Fruit fly (Drosophila melanogaster) whole organism, prepupa: Measurements from ENCODE around the gene CG15882.

Experiments used
- Blimp-1 ChIP-seq: fragments of 200-800 bp; sonication (Bioruptor generic); optimal IDR thresholded peaks from 3 replicates; lab custom pipeline; 2017; ENCODE audit warnings: missing biosample characterization, missing genetic modification characterization, mild to moderate bottlenecking, moderate library complexity, missing genetic modification reagents
- CG10631 ChIP-seq: fragments of 200-800 bp; sonication (Bioruptor generic); optimal IDR thresholded peaks from 2 replicates; lab custom pipeline; 2016; ENCODE audit warnings: missing biosample characterization, missing genetic modification characterization
- CG10669 ChIP-seq: fragments of 200-800 bp; sonication (Bioruptor generic); optimal IDR thresholded peaks from 3 replicates; lab custom pipeline; 2018; ENCODE audit warnings: missing biosample characterization, mild to moderate bottlenecking, missing genetic modification characterization, moderate library complexity
- CG11294 ChIP-seq: fragments of 200-800 bp; sonication (Bioruptor generic); IDR thresholded peaks from 2 replicates; pipeline ENCODE4 v1.3.6; 2022; ENCODE audit warnings: missing biosample characterization, missing genetic modification characterization
- CG11762 ChIP-seq: fragments of 200-800 bp; sonication (Bioruptor generic); optimal IDR thresholded peaks from 3 replicates; lab custom pipeline; 2016; ENCODE audit warnings: missing biosample characterization, missing genetic modification characterization; ENCODE audit not compliant: insufficient read depth
- CG15336 ChIP-seq: fragments of 200-800 bp; sonication (Bioruptor generic); IDR thresholded peaks from 2 replicates; pipeline ENCODE4 v1.3.6; 2022; ENCODE audit warnings: missing biosample characterization, missing genetic modification characterization
- CG1621 ChIP-seq: fragments of 200-800 bp; sonication (Bioruptor generic); optimal IDR thresholded peaks from 3 replicates; lab custom pipeline; 2018; ENCODE audit warnings: missing biosample characterization, mild to moderate bottlenecking, missing genetic modification characterization
- CG16779 ChIP-seq: fragments of 200-800 bp; sonication (Bioruptor generic); optimal IDR thresholded peaks from 3 replicates; lab custom pipeline; 2017; ENCODE audit warnings: missing biosample characterization, mild to moderate bottlenecking, missing genetic modification characterization
- CG32006 ChIP-seq: fragments of 200-800 bp; sonication (Bioruptor generic); optimal IDR thresholded peaks from 3 replicates; lab custom pipeline; 2017; ENCODE audit warnings: missing biosample characterization, mild to moderate bottlenecking, missing genetic modification characterization
- CG34406 ChIP-seq: fragments of 200-800 bp; sonication (Bioruptor generic); optimal IDR thresholded peaks from 3 replicates; lab custom pipeline; 2016; ENCODE audit warnings: missing biosample characterization, missing genetic modification characterization
- CG3919 ChIP-seq: fragments of 200-800 bp; sonication (Bioruptor generic); optimal IDR thresholded peaks from 3 replicates; lab custom pipeline; 2016; ENCODE audit warnings: missing biosample characterization, missing genetic modification characterization
- CG4318 ChIP-seq: fragments of 200-800 bp; sonication (Bioruptor generic); optimal IDR thresholded peaks from 3 replicates; lab custom pipeline; 2017; ENCODE audit warnings: missing biosample characterization, mild to moderate bottlenecking, missing genetic modification characterization
- CG6163 ChIP-seq: fragments of 200-800 bp; sonication (Bioruptor generic); IDR thresholded peaks from 3 replicates; pipeline ENCODE4 v1.3.6; 2022; ENCODE audit warnings: missing biosample characterization, missing genetic modification characterization
- CG6276 ChIP-seq: fragments of 200-800 bp; sonication (Bioruptor generic); optimal IDR thresholded peaks from 2 replicates; lab custom pipeline; 2017; ENCODE audit warnings: missing biosample characterization, mild to moderate bottlenecking, missing genetic modification characterization
- CG6792 ChIP-seq: fragments of 200-800 bp; sonication (Bioruptor generic); optimal IDR thresholded peaks from 3 replicates; lab custom pipeline; 2016; ENCODE audit warnings: missing biosample characterization, missing genetic modification characterization
- CG6808 ChIP-seq: fragments of 200-800 bp; sonication (Bioruptor generic); optimal IDR thresholded peaks from 3 replicates; lab custom pipeline; 2017; ENCODE audit warnings: missing biosample characterization, missing genetic modification characterization, mild to moderate bottlenecking, moderate library complexity, missing genetic modification reagents
- CG7368 ChIP-seq: fragments of 200-800 bp; sonication (Bioruptor generic); optimal IDR thresholded peaks from 3 replicates; lab custom pipeline; 2016; ENCODE audit warnings: missing biosample characterization, missing genetic modification characterization
- CG8119 ChIP-seq: fragments of 200-800 bp; sonication (Bioruptor generic); IDR thresholded peaks from 3 replicates; pipeline ENCODE4 v1.3.6; 2022; ENCODE audit warnings: missing biosample characterization, missing genetic modification characterization
- CG8632 ChIP-seq: fragments of 200-800 bp; sonication (Bioruptor generic); optimal IDR thresholded peaks from 3 replicates; lab custom pipeline; 2016; ENCODE audit warnings: missing biosample characterization, missing genetic modification characterization
- CG9139 ChIP-seq: fragments of 200-800 bp; sonication (Bioruptor generic); optimal IDR thresholded peaks from 3 replicates; lab custom pipeline; 2017; ENCODE audit warnings: missing biosample characterization, mild to moderate bottlenecking, missing genetic modification characterization
- Eip75B ChIP-seq: fragments of 200-800 bp; sonication (Bioruptor generic); optimal IDR thresholded peaks from 3 replicates; lab custom pipeline; 2016; ENCODE audit warnings: missing biosample characterization, missing genetic modification characterization
- Eip78C ChIP-seq: fragments of 200-800 bp; sonication (Bioruptor generic); peaks from one replicate; lab custom pipeline; 2016; ENCODE audit warnings: missing biosample characterization, missing genetic modification characterization
- Eip93F ChIP-seq: fragments of 200-800 bp; sonication (Bioruptor generic); optimal IDR thresholded peaks from 2 replicates; lab custom pipeline; 2016; ENCODE audit warnings: missing biosample characterization, mild to moderate bottlenecking, missing genetic modification characterization
- Ets21C ChIP-seq: fragments of 200-800 bp; sonication (Bioruptor generic); optimal IDR thresholded peaks from 3 replicates; lab custom pipeline; 2016; ENCODE audit warnings: missing biosample characterization, missing genetic modification characterization
- Ets96B ChIP-seq: fragments of 200-800 bp; optimal IDR thresholded peaks from 2 replicates; lab custom pipeline; 2019; ENCODE audit warnings: missing biosample characterization, mild to moderate bottlenecking, missing genetic modification characterization, moderate library complexity
- Hr38 ChIP-seq: sonication (Bioruptor generic); optimal IDR thresholded peaks from 2 replicates; lab custom pipeline; 2016; ENCODE audit warnings: missing biosample characterization, missing genetic modification characterization
- Hr39 ChIP-seq: fragments of 200-800 bp; sonication (Bioruptor generic); optimal IDR thresholded peaks from 2 replicates; lab custom pipeline; 2016; ENCODE audit warnings: missing biosample characterization, missing genetic modification characterization
- Hr4 ChIP-seq: fragments of 200-800 bp; sonication (Bioruptor generic); optimal IDR thresholded peaks from 3 replicates; lab custom pipeline; 2016; ENCODE audit warnings: missing biosample characterization, missing genetic modification characterization
- Lpt ChIP-seq: fragments of 200-800 bp; sonication (Bioruptor generic); optimal IDR thresholded peaks from 3 replicates; lab custom pipeline; 2016; ENCODE audit warnings: missing biosample characterization, missing genetic modification characterization
- Met ChIP-seq: fragments of 200-800 bp; sonication (Bioruptor generic); optimal IDR thresholded peaks from 3 replicates; lab custom pipeline; 2016; ENCODE audit warnings: missing biosample characterization, missing genetic modification characterization
- OdsH ChIP-seq: fragments of 200-800 bp; sonication (Bioruptor generic); optimal IDR thresholded peaks from 3 replicates; lab custom pipeline; 2016; ENCODE audit warnings: missing biosample characterization, missing genetic modification characterization
- Smox ChIP-seq: fragments of 200-800 bp; sonication (Bioruptor generic); optimal IDR thresholded peaks from 3 replicates; lab custom pipeline; 2016; ENCODE audit warnings: missing biosample characterization, missing genetic modification characterization
- Sox102F ChIP-seq: fragments of 200-800 bp; sonication (Bioruptor generic); optimal IDR thresholded peaks from 2 replicates; lab custom pipeline; 2016; ENCODE audit warnings: missing biosample characterization, mild to moderate bottlenecking, missing genetic modification characterization
- Sox14 ChIP-seq: fragments of 200-800 bp; sonication (Bioruptor generic); optimal IDR thresholded peaks from 3 replicates; lab custom pipeline; 2016; ENCODE audit warnings: missing biosample characterization, missing genetic modification characterization
- achi ChIP-seq: fragments of 200-800 bp; sonication (Bioruptor generic); optimal IDR thresholded peaks from 3 replicates; lab custom pipeline; 2016; ENCODE audit warnings: missing biosample characterization, missing genetic modification characterization
- acj6 ChIP-seq: fragments of 200-800 bp; sonication (Bioruptor generic); optimal IDR thresholded peaks from 3 replicates; lab custom pipeline; 2016; ENCODE audit warnings: missing biosample characterization, missing genetic modification characterization
- cyc ChIP-seq: fragments of 200-800 bp; sonication (Bioruptor generic); optimal IDR thresholded peaks from 3 replicates; lab custom pipeline; 2016; ENCODE audit warnings: missing biosample characterization, missing genetic modification characterization
- dsx ChIP-seq: fragments of 200-800 bp; optimal IDR thresholded peaks from 3 replicates; lab custom pipeline; 2019; ENCODE audit warnings: missing biosample characterization, mild to moderate bottlenecking, missing genetic modification characterization, moderate library complexity; ENCODE audit not compliant: poor library complexity, severe bottlenecking
- eg ChIP-seq: fragments of 200-800 bp; sonication (Bioruptor generic); IDR thresholded peaks from 3 replicates; pipeline ENCODE4 v1.3.6; 2022; ENCODE audit warnings: missing biosample characterization, missing genetic modification characterization
- fd85E ChIP-seq: fragments of 200-800 bp; sonication (Bioruptor generic); optimal IDR thresholded peaks from 3 replicates; lab custom pipeline; 2016; ENCODE audit warnings: missing biosample characterization, missing genetic modification characterization
- lz ChIP-seq: fragments of 200-800 bp; sonication (Bioruptor generic); optimal IDR thresholded peaks from 3 replicates; lab custom pipeline; 2016; ENCODE audit warnings: missing biosample characterization, missing genetic modification characterization
- net ChIP-seq: fragments of 200-800 bp; sonication (Bioruptor generic); optimal IDR thresholded peaks from 3 replicates; lab custom pipeline; 2016; ENCODE audit warnings: missing biosample characterization, missing genetic modification characterization
- salr ChIP-seq, 2 experiments: fragments of 200-800 bp; sonication (Bioruptor generic); optimal IDR thresholded peaks; 3 replicates each; lab custom pipeline; 2016 to 2018; ENCODE audit warnings: missing biosample characterization in 2 of 2, missing genetic modification characterization in 2 of 2, mild to moderate bottlenecking in 1 of 2
- spab ChIP-seq: fragments of 200-800 bp; sonication (Bioruptor generic); optimal IDR thresholded peaks from 2 replicates; lab custom pipeline; 2017; ENCODE audit warnings: missing biosample characterization, mild to moderate bottlenecking, missing genetic modification characterization, missing genetic modification reagents
- svp ChIP-seq: fragments of 200-800 bp; sonication (Bioruptor generic); peaks from one replicate; lab custom pipeline; 2016; ENCODE audit warnings: missing biosample characterization, missing genetic modification characterization
- topi ChIP-seq: fragments of 200-800 bp; sonication (Bioruptor generic); optimal IDR thresholded peaks from 3 replicates; lab custom pipeline; 2016; ENCODE audit warnings: missing biosample characterization, missing genetic modification characterization
- vri ChIP-seq: fragments of 200-800 bp; sonication (Bioruptor generic); optimal IDR thresholded peaks from 3 replicates; lab custom pipeline; 2016; ENCODE audit warnings: missing biosample characterization, mild to moderate bottlenecking, missing genetic modification characterization

Gene CG15882

dm6 chrX:19165144-19166011 is 41.2 kb upstream of the CG15882 start (continued):
- TF ChIP-seq eg (peak; percentile 67), Sox102F (no peak), dsx (peak; percentile 49), CG34406 (no peak), CG8632 (no peak), Lpt (GFP tag; lab: Kevin White, UChicago) (no peak), Hr4 (GFP tag; lab: Kevin White, UChicago) (no peak), salr (GFP tag; optimal IDR thresholded peaks at IDR 0.05; lab: Kevin White, UChicago) (peak in 1 of 2 experiments; percentile 18), CG7368 (GFP tag; lab: Kevin White, UChicago) (no peak), CG4318 (GFP tag; lab: Kevin White, UChicago) (peak; percentile 21), CG15336 (GFP tag; lab: Robert Waterston, UW) (peak; percentile 16; the same call in 1 of the 2 replicates), CG6276 (peak; percentile 40), Hr38 (no peak), Smox (GFP tag; lab: Kevin White, UChicago) (peak; percentile 17), CG6163 (GFP tag; lab: Robert Waterston, UW) (peak; percentile 78; the same call in 2 of the 3 replicates), Blimp-1 (no peak), CG1621 (tag; lab: Kevin White, UChicago) (peak; percentile 59), achi (GFP tag; lab: Kevin White, UChicago) (no peak), CG3919 (GFP tag; lab: Kevin White, UChicago) (no peak), CG32006 (GFP tag; lab: Kevin White, UChicago) (peak; percentile 54), Ets96B (tag; lab: Kevin White, UChicago) (peak; percentile 23), CG9139 (GFP tag; lab: Kevin White, UChicago) (peak; percentile 63)

dm6 chrX:19164726-19165125 is 40.5 kb upstream of the CG15882 start:
- TF ChIP-seq cyc (GFP tag; lab: Kevin White, UChicago) (peak; percentile 52), Hr39 (GFP tag; lab: Kevin White, UChicago) (peak; percentile 73), Blimp-1 (no peak), fd85E (GFP tag; lab: Kevin White, UChicago) (no peak), net (GFP tag; lab: Kevin White, UChicago) (peak; percentile 22), salr (GFP tag; optimal IDR thresholded peaks at IDR 0.05; lab: Kevin White, UChicago) (no peak), CG6808 (GFP tag; lab: Kevin White, UChicago) (no peak), Ets96B (tag; lab: Kevin White, UChicago) (no peak), eg (no peak), CG15336 (GFP tag; lab: Robert Waterston, UW) (no peak), Lpt (GFP tag; lab: Kevin White, UChicago) (no peak), CG6276 (no peak), Met (GFP tag; lab: Kevin White, UChicago) (peak; percentile 75), Eip75B (GFP tag; lab: Kevin White, UChicago) (peak; percentile 40), dsx (no peak), CG11294 (GFP tag; lab: Robert Waterston, UW) (no peak), CG7368 (GFP tag; lab: Kevin White, UChicago) (no peak), CG16779 (tag; lab: Kevin White, UChicago) (no peak), Hr4 (GFP tag; lab: Kevin White, UChicago) (peak; percentile 39), svp (GFP tag; lab: Kevin White, UChicago) (peak; percentile 88), Ets21C (GFP tag; lab: Kevin White, UChicago) (peak; percentile 65), Eip93F (GFP tag; lab: Kevin White, UChicago) (no peak), CG10631 (peak; percentile 46), Eip78C (GFP tag; lab: Kevin White, UChicago) (peak; percentile 80), CG34406 (peak; percentile 55), achi (GFP tag; lab: Kevin White, UChicago) (peak; percentile 24), CG6163 (GFP tag; lab: Robert Waterston, UW) (no peak), spab (GFP tag; lab: Kevin White, UChicago) (no peak), vri (peak; percentile 58), OdsH (GFP tag; lab: Kevin White, UChicago) (peak; percentile 48), Hr38 (no peak), CG8119 (GFP tag; lab: Robert Waterston, UW) (no peak), topi (GFP tag; lab: Kevin White, UChicago) (peak; percentile 62), acj6 (GFP tag; lab: Kevin White, UChicago) (peak; percentile 47), CG6792 (peak; percentile 53), CG10669 (no peak), lz (GFP tag; lab: Kevin White, UChicago) (peak; percentile 75), CG11762 (GFP tag; lab: Kevin White, UChicago) (no peak), Sox14 (peak; percentile 49), CG1621 (tag; lab: Kevin White, UChicago) (no peak)
